Fruit fly (Drosophila melanogaster): ENCODE measurements around the gene Acsf3.

Acsf3 gene

DNA sequence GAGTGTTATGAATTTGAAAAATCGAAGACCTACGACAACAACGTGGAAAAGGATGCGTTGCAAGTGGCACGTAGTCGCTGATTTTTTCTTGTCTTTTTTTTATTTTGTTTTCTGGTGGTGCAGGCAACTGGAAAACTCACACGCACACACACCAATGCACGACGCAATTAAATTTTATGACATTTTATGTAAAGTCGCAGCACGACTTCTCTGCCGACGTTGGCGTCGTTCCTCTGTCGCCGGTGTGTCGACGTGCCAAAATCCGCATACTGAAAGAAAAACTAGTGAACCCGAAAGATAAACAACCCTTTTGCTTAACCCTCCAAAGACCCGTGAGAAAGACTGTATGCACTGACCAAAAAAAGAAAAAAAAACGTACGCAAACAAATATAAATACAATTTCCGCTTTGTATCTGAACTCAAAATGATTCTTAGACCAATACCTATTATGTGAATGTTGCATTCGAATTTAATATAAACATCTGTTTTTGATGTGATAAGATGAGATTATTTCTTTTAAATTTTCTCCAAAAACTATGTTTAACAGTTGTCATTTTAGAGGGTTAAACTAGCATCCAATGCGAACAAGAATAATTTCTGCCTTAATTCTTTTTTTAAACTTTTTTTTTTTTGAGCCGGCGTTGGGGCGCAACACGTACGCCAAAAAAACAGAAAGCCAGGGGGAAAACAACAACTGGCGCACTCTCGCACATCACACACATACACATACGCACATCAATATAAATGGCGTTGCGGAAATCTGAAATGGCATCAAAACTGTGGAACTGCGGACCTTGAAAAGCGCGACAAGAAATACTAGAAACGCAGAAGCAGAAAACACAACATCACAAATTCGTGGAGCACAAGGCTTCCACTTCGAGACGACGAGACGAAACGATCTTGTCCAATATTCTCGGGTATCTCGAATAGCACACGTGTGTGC, 5.3 kb downstream of the Acsf3 start (continued):
- peak; percentile 75 for TF ChIP-seq al (GFP tag; IDR thresholded peaks at IDR 0.05)
- no peak for TF ChIP-seq ro (GFP tag; IDR thresholded peaks at IDR 0.05)
- TF ChIP-seq h (optimal IDR thresholded peaks at IDR 0.05), result no peak
- TF ChIP-seq CG4360 (GFP tag; IDR thresholded peaks at IDR 0.05), result no peak
- TF ChIP-seq Nf-YB (GFP tag; optimal IDR thresholded peaks at IDR 0.05), result no peak
- peak; percentile 25; the same call in 2 of the 3 replicates for TF ChIP-seq Aef1 (GFP tag; IDR thresholded peaks at IDR 0.05)
- TF ChIP-seq CG15479 (GFP tag; optimal IDR thresholded peaks at IDR 0.05), result no peak
- TF ChIP-seq CG15696 (tag; optimal IDR thresholded peaks at IDR 0.05), result no peak
- no peak for TF ChIP-seq CG1233 (GFP tag; optimal IDR thresholded peaks at IDR 0.05)
- TF ChIP-seq Hey (tag; optimal IDR thresholded peaks at IDR 0.05), result no peak
- no peak for TF ChIP-seq pzg (GFP tag; optimal IDR thresholded peaks at IDR 0.05)
- no peak for TF ChIP-seq CG17359 (tag; optimal IDR thresholded peaks at IDR 0.05)
- TF ChIP-seq CG32532 (GFP tag; IDR thresholded peaks at IDR 0.05), result peak; percentile 57
- no peak for TF ChIP-seq ap (GFP tag; IDR thresholded peaks at IDR 0.05)
- no peak for TF ChIP-seq Jarid2 (GFP tag; optimal IDR thresholded peaks at IDR 0.05)
- TF ChIP-seq CG17361 (GFP tag; IDR thresholded peaks at IDR 0.05), result no peak; the same call in 2 of the 3 replicates
- TF ChIP-seq HmgZ (tag; optimal IDR thresholded peaks at IDR 0.05), result no peak
- TF ChIP-seq Ets65A (GFP tag), result peak; percentile 73
- no peak for TF ChIP-seq CG13424 (tag; optimal IDR thresholded peaks at IDR 0.05)
- no peak for TF ChIP-seq corto (GFP tag; optimal IDR thresholded peaks at IDR 0.05)
- TF ChIP-seq CG9932 (GFP tag; IDR thresholded peaks at IDR 0.05), result peak; percentile 81
- TF ChIP-seq knrl (GFP tag; IDR thresholded peaks at IDR 0.05; ENCODE audit: partially characterized antibody), result no peak
- TF ChIP-seq Blimp-1 (GFP tag; optimal IDR thresholded peaks at IDR 0.05), result no peak
- TF ChIP-seq CG33213 (GFP tag; optimal IDR thresholded peaks at IDR 0.05), result no peak
- no peak for TF ChIP-seq Usf (GFP tag; optimal IDR thresholded peaks at IDR 0.05)
- TF ChIP-seq H15 (GFP tag; IDR thresholded peaks at IDR 0.05), result no peak
- TF ChIP-seq Camta (GFP tag; optimal IDR thresholded peaks at IDR 0.05), result peak; percentile 2
- peak; percentile 51 for TF ChIP-seq CG10147 (GFP tag; optimal IDR thresholded peaks at IDR 0.05)
- no peak for TF ChIP-seq CG11456 (GFP tag; IDR thresholded peaks at IDR 0.05)
- no peak for TF ChIP-seq CG2875 (GFP tag; optimal IDR thresholded peaks at IDR 0.05)
- TF ChIP-seq br (optimal IDR thresholded peaks at IDR 0.05), result no peak
- TF ChIP-seq tap (tag; optimal IDR thresholded peaks at IDR 0.05), result no peak
- TF ChIP-seq CG11723 (GFP tag; optimal IDR thresholded peaks at IDR 0.05), result no peak
- TF ChIP-seq CG1602 (GFP tag; optimal IDR thresholded peaks at IDR 0.05), result no peak
- no peak for TF ChIP-seq HLH4C (GFP tag; IDR thresholded peaks at IDR 0.05; ENCODE audit: partially characterized antibody)
- TF ChIP-seq ci (GFP tag; IDR thresholded peaks at IDR 0.05), result no peak
- TF ChIP-seq CG11085 (GFP tag; IDR thresholded peaks at IDR 0.05), result no peak
- TF ChIP-seq CG12236 (GFP tag; optimal IDR thresholded peaks at IDR 0.05), result no peak
- peak; percentile 34 for TF ChIP-seq Hsf (GFP tag; optimal IDR thresholded peaks at IDR 0.05)
- no peak for TF ChIP-seq B-H2 (GFP tag; optimal IDR thresholded peaks at IDR 0.05)
- no peak for TF ChIP-seq CG4404 (GFP tag; IDR thresholded peaks at IDR 0.05)
- peak; percentile 58 for TF ChIP-seq Dip3 (GFP tag; optimal IDR thresholded peaks at IDR 0.05)
- peak; percentile 37 for TF ChIP-seq PHDP (tag; optimal IDR thresholded peaks at IDR 0.05)
- TF ChIP-seq Awh (GFP tag; IDR thresholded peaks at IDR 0.05), result no peak
- no peak for TF ChIP-seq CG3838 (GFP tag; optimal IDR thresholded peaks at IDR 0.05)
- no peak for TF ChIP-seq CG2116 (GFP tag; optimal IDR thresholded peaks at IDR 0.05)
- TF ChIP-seq Scr (GFP tag; IDR thresholded peaks at IDR 0.05; ENCODE audit: partially characterized antibody), result no peak
- no peak for TF ChIP-seq Neu2 (GFP tag; optimal IDR thresholded peaks at IDR 0.05; ENCODE audit: borderline replicate concordance)
- no peak for TF ChIP-seq Sox100B (GFP tag; optimal IDR thresholded peaks at IDR 0.05)
- peak; percentile 52 for TF ChIP-seq gem (tag; optimal IDR thresholded peaks at IDR 0.05)
